Worm (Caenorhabditis elegans): ENCODE measurements around the gene B0391.14.

ce11 chrV:15594573-15594972 is 5.1 kb downstream of the B0391.14 start, which contains the start of gene fbxa-139:
- no peak for TF ChIP-seq ztf-26 (tag; optimal IDR thresholded peaks at IDR 0.05)
- no peak for TF ChIP-seq F39B2.1 (GFP tag; IDR thresholded peaks at IDR 0.05)
- no peak for TF ChIP-seq sea-2 (GFP tag; IDR thresholded peaks at IDR 0.05)
- TF ChIP-seq snpc-4 (GFP tag; optimal IDR thresholded peaks at IDR 0.05), result no peak
- no peak for TF ChIP-seq snpc-4 (tag; optimal IDR thresholded peaks at IDR 0.05)
- no peak for TF ChIP-seq fkh-3 (tag; optimal IDR thresholded peaks at IDR 0.05)
- no peak for TF ChIP-seq cebp-1 (GFP tag; IDR thresholded peaks at IDR 0.05)
- TF ChIP-seq cebp-1 (tag; optimal IDR thresholded peaks at IDR 0.05), result no peak
- TF ChIP-seq ets-4 (GFP tag; optimal IDR thresholded peaks at IDR 0.05), result no peak

Measured in whole organism, young adult.